Worm (Caenorhabditis elegans): ENCODE data around the gene Y75B8A.31.

- TF ChIP-seq syd-9 (tag; optimal IDR thresholded peaks at IDR 0.05) (no peak), pqm-1 (tag; optimal IDR thresholded peaks at IDR 0.05) (no peak), unc-55 (GFP tag; optimal IDR thresholded peaks at IDR 0.05) (no peak), T23F11.4 (GFP tag; optimal IDR thresholded peaks at IDR 0.05) (no peak), nhr-11 (tag; optimal IDR thresholded peaks at IDR 0.05) (no peak)
Observed at ce11 chrIII:12375614-12376013, 24.2 kb downstream of the Y75B8A.31 start.
